Worm (Caenorhabditis elegans): ENCODE results near the gene M151.1.

- TF ChIP-seq ceh-30 (tag; optimal IDR thresholded peaks at IDR 0.05) (no peak), ceh-6 (GFP tag; optimal IDR thresholded peaks at IDR 0.05) (no peak), ceh-34 (tag; optimal IDR thresholded peaks at IDR 0.05) (no peak), ama-1 (optimal IDR thresholded peaks at IDR 0.05) (no peak), fkh-6 (tag; optimal IDR thresholded peaks at IDR 0.05) (no peak), madf-2 (tag; optimal IDR thresholded peaks at IDR 0.05) (no peak), npax-4 (tag; optimal IDR thresholded peaks at IDR 0.05) (no peak), hlh-30 (tag; optimal IDR thresholded peaks at IDR 0.05; ENCODE audit: insufficient read depth) (no peak)
These were observed 23.8 kb upstream of the M151.1 start, which contains the start of gene F40E12.1 for ce11 chrII:3617512-3617911.

All from whole organism, late embryonic.